Fruit fly (Drosophila melanogaster): ENCODE results near the gene CG32453.
"Not testable (repeated sequence)": the region's sequence is repeated elsewhere in the genome, so short reads cannot be mapped to it uniquely, and the experiment has no call there.

CG32453 gene

dm6 chr3L:22680932-22681331 lies 16.1 kb upstream of the CG32453 start:
- TF ChIP-seq unc-4 (GFP tag; IDR thresholded peaks at IDR 0.05; ENCODE audit: partially characterized antibody) (no peak), CG32772 (GFP tag; IDR thresholded peaks at IDR 0.05) (no peak), Taf1 (GFP tag; IDR thresholded peaks at IDR 0.05) (no peak), sna (GFP tag; IDR thresholded peaks at IDR 0.05; ENCODE audit: partially characterized antibody) (no peak), CTCF (GFP tag; optimal IDR thresholded peaks at IDR 0.05) (peak; percentile 62), CG14965 (GFP tag; optimal IDR thresholded peaks at IDR 0.05; ENCODE audit: borderline replicate concordance) (no peak), grn (GFP tag; optimal IDR thresholded peaks at IDR 0.05) (peak; percentile 71), CG12744 (GFP tag; optimal IDR thresholded peaks at IDR 0.05) (no peak), CG8388 (GFP tag; optimal IDR thresholded peaks at IDR 0.05) (peak; percentile 75), CG2199 (GFP tag; IDR thresholded peaks at IDR 0.05) (peak; percentile 70; the same call in 2 of the 3 replicates), CG15011 (GFP tag; optimal IDR thresholded peaks at IDR 0.05) (no peak), Lpt (GFP tag; optimal IDR thresholded peaks at IDR 0.05) (no peak), cg (GFP tag; optimal IDR thresholded peaks at IDR 0.05) (no peak), CG15073 (GFP tag; optimal IDR thresholded peaks at IDR 0.05) (peak; percentile 73), CG15601 (tag; optimal IDR thresholded peaks at IDR 0.05) (peak; percentile 83), Oli (tag; optimal IDR thresholded peaks at IDR 0.05) (no peak), insv (GFP tag; optimal IDR thresholded peaks at IDR 0.05) (no peak), crol (GFP tag; IDR thresholded peaks at IDR 0.05) (no peak), CG15479 (GFP tag; optimal IDR thresholded peaks at IDR 0.05) (no peak), CG14710 (tag; optimal IDR thresholded peaks at IDR 0.05) (peak; percentile 11), CG30431 (GFP tag; optimal IDR thresholded peaks at IDR 0.05) (no peak)

dm6 chr3L:22686987-22687386 lies 10.0 kb upstream of the CG32453 start, which contains the start of the genes CG14455 and CG14456:
Gene CG14455, minus strand, starts transcription at chr3L:22687087.
Gene CG14456, plus strand, starts transcription at chr3L:22687222.
- no peak for TF ChIP-seq CG10274 (GFP tag; optimal IDR thresholded peaks at IDR 0.05)
- no peak for TF ChIP-seq trh (GFP tag; optimal IDR thresholded peaks at IDR 0.05)
- TF ChIP-seq CG12391 (tag; optimal IDR thresholded peaks at IDR 0.05), result no peak
- TF ChIP-seq CG12942 (GFP tag; optimal IDR thresholded peaks at IDR 0.05), result no peak
- no peak for TF ChIP-seq Side (GFP tag; optimal IDR thresholded peaks at IDR 0.05)
- TF ChIP-seq MTF-1 (GFP tag; optimal IDR thresholded peaks at IDR 0.05; ENCODE audit: borderline replicate concordance), result no peak
- TF ChIP-seq CG10654 (GFP tag; optimal IDR thresholded peaks at IDR 0.05), result no peak
- TF ChIP-seq D (optimal IDR thresholded peaks at IDR 0.05), result no peak
- no peak for TF ChIP-seq D (GFP tag; optimal IDR thresholded peaks at IDR 0.05)
- no peak for TF ChIP-seq CG10431 (GFP tag; optimal IDR thresholded peaks at IDR 0.05)
- no peak for TF ChIP-seq nom (GFP tag; optimal IDR thresholded peaks at IDR 0.05)
- TF ChIP-seq gsb (GFP tag; IDR thresholded peaks at IDR 0.05), result no peak
- no peak for TF ChIP-seq Pdp1 (GFP tag; optimal IDR thresholded peaks at IDR 0.05)
- TF ChIP-seq Eip74EF (GFP tag; optimal IDR thresholded peaks at IDR 0.05), result no peak
- no peak for TF ChIP-seq fru (optimal IDR thresholded peaks at IDR 0.05)
- no peak for TF ChIP-seq sisA (GFP tag; IDR thresholded peaks at IDR 0.05)
- no peak for TF ChIP-seq vnd (GFP tag; IDR thresholded peaks at IDR 0.05; ENCODE audit: partially characterized antibody)
- TF ChIP-seq ab (GFP tag; optimal IDR thresholded peaks at IDR 0.05), result no peak
- TF ChIP-seq Mad (GFP tag; optimal IDR thresholded peaks at IDR 0.05), result no peak

dm6 chr3L:22692428-22692827 lies 4.6 kb upstream of the CG32453 start, which contains the start of gene CG14454:
Gene CG14454, minus strand, starts transcription at chr3L:22692528.
- TF ChIP-seq B-H2 (GFP tag; optimal IDR thresholded peaks at IDR 0.05); CG34376 (GFP tag; optimal IDR thresholded peaks at IDR 0.05); klu (GFP tag; IDR thresholded peaks at IDR 0.05): not testable (repeated sequence)
